Worm (Caenorhabditis elegans) whole organism, late embryonic: ENCODE data around the gene C29F7.3.

Experiments
- C08G9.2 ChIP-seq: sonication (generic microtip); optimal IDR thresholded peaks from 2 replicates; lab custom pipeline; 2016; ENCODE audit warnings: mild to moderate bottlenecking, missing genetic modification characterization, moderate library complexity, missing compliant biosample characterization
- C38D4.7 ChIP-seq: fragments of 200-800 bp; sonication (Bioruptor generic); optimal IDR thresholded peaks from 2 replicates; lab custom pipeline; 2018; ENCODE audit warnings: mild to moderate bottlenecking, missing genetic modification characterization, moderate library complexity, missing compliant biosample characterization
- F13H6.1 ChIP-seq: sonication (generic microtip); optimal IDR thresholded peaks from 2 replicates; lab custom pipeline; 2016; ENCODE audit warnings: missing genetic modification characterization, missing compliant biosample characterization
- K02D7.2 ChIP-seq: sonication (generic microtip); optimal IDR thresholded peaks from 2 replicates; lab custom pipeline; 2017; ENCODE audit warnings: mild to moderate bottlenecking, missing genetic modification characterization, missing compliant biosample characterization
- K09A11.1 ChIP-seq: sonication (generic microtip); optimal IDR thresholded peaks from 2 replicates; lab custom pipeline; 2017; ENCODE audit warnings: antibody characterized with exemption, mild to moderate bottlenecking, missing genetic modification characterization, missing compliant biosample characterization; ENCODE audit not compliant: insufficient read depth
- T23F11.4 ChIP-seq: fragments of 200-800 bp; sonication (Bioruptor generic); optimal IDR thresholded peaks from 2 replicates; lab custom pipeline; 2018; ENCODE audit warnings: mild to moderate bottlenecking, missing genetic modification characterization, missing compliant biosample characterization
- Y22D7AL.16 ChIP-seq: sonication (generic microtip); optimal IDR thresholded peaks from 2 replicates; lab custom pipeline; 2016; ENCODE audit warnings: missing genetic modification characterization, missing compliant biosample characterization
- ama-1 ChIP-seq: fragments of 150-350 bp; optimal IDR thresholded peaks from 2 replicates; lab custom pipeline; 2014
- ceh-14 ChIP-seq: sonication (generic microtip); optimal IDR thresholded peaks from 2 replicates; lab custom pipeline; 2016; ENCODE audit warnings: missing genotype, missing genetic modification characterization, missing compliant biosample characterization
- ceh-18 ChIP-seq: sonication (generic microtip); optimal IDR thresholded peaks from 2 replicates; lab custom pipeline; 2016; ENCODE audit warnings: missing genetic modification characterization, missing compliant biosample characterization
- ceh-19 ChIP-seq: fragments of 200-800 bp; sonication (Bioruptor generic); optimal IDR thresholded peaks from 2 replicates; lab custom pipeline; 2018; ENCODE audit warnings: mild to moderate bottlenecking, missing genetic modification characterization, missing compliant biosample characterization
- ceh-2 ChIP-seq: sonication (generic microtip); optimal IDR thresholded peaks from 2 replicates; lab custom pipeline; 2016; ENCODE audit warnings: missing genotype, missing genetic modification characterization, missing compliant biosample characterization
- ceh-22 ChIP-seq: sonication (generic microtip); optimal IDR thresholded peaks from 2 replicates; lab custom pipeline; 2017; ENCODE audit warnings: missing biosample characterization, missing genetic modification characterization
- ceh-24 ChIP-seq: sonication (generic microtip); optimal IDR thresholded peaks from 2 replicates; lab custom pipeline; 2016; ENCODE audit warnings: mild to moderate bottlenecking, missing genetic modification characterization, missing compliant biosample characterization
- ceh-34 ChIP-seq: sonication (generic microtip); optimal IDR thresholded peaks from 2 replicates; lab custom pipeline; 2016; ENCODE audit warnings: mild to moderate bottlenecking, missing genetic modification characterization, missing compliant biosample characterization
- ceh-45 ChIP-seq: fragments of 200-800 bp; sonication (Bioruptor generic); IDR thresholded peaks from 2 replicates; pipeline ENCODE4 v1.3.6; 2022; ENCODE audit warnings: missing genetic modification reagents, missing genetic modification characterization, missing compliant biosample characterization
- ceh-6 ChIP-seq: fragments of 200-800 bp; sonication (Bioruptor generic); optimal IDR thresholded peaks from 2 replicates; lab custom pipeline; 2018; ENCODE audit warnings: mild to moderate bottlenecking, missing genetic modification characterization, missing compliant biosample characterization
- ceh-9 ChIP-seq: sonication (generic microtip); optimal IDR thresholded peaks from 2 replicates; lab custom pipeline; 2016; ENCODE audit warnings: mild to moderate bottlenecking, missing genetic modification characterization, inconsistent platforms, missing compliant biosample characterization
- che-1 ChIP-seq: sonication (generic microtip); optimal IDR thresholded peaks from 2 replicates; lab custom pipeline; 2016; ENCODE audit warnings: mild to moderate bottlenecking, missing genetic modification characterization, missing compliant biosample characterization
- elt-2 ChIP-seq: sonication (generic microtip); optimal IDR thresholded peaks from 2 replicates; lab custom pipeline; 2016; ENCODE audit warnings: missing genetic modification reagents, missing genetic modification characterization, missing compliant biosample characterization
- eyg-1 ChIP-seq: sonication (generic microtip); optimal IDR thresholded peaks from 2 replicates; lab custom pipeline; 2016; ENCODE audit warnings: missing genotype, missing genetic modification characterization, missing compliant biosample characterization
- fkh-10 ChIP-seq: fragments of 150-350 bp; optimal IDR thresholded peaks from 2 replicates; lab custom pipeline; 2014; ENCODE audit warnings: missing biosample characterization, missing genetic modification reagents, missing genetic modification characterization
- fkh-6 ChIP-seq: sonication (generic microtip); optimal IDR thresholded peaks from 2 replicates; lab custom pipeline; 2016; ENCODE audit warnings: missing genetic modification characterization, missing compliant biosample characterization
- gmeb-2 ChIP-seq: sonication (generic microtip); optimal IDR thresholded peaks from 2 replicates; lab custom pipeline; 2016; ENCODE audit warnings: missing genetic modification characterization, inconsistent platforms, missing compliant biosample characterization
- hlh-13 ChIP-seq: fragments of 200-800 bp; sonication (Bioruptor generic); optimal IDR thresholded peaks from 2 replicates; lab custom pipeline; 2018; ENCODE audit warnings: mild to moderate bottlenecking, missing genetic modification characterization, missing compliant biosample characterization
- hlh-30 ChIP-seq: sonication (generic microtip); optimal IDR thresholded peaks from 2 replicates; lab custom pipeline; 2017; ENCODE audit warnings: antibody characterized with exemption, missing genetic modification characterization, missing compliant biosample characterization; ENCODE audit not compliant: insufficient read depth
- hlh-6 ChIP-seq: sonication (generic microtip); optimal IDR thresholded peaks from 2 replicates; lab custom pipeline; 2016; ENCODE audit warnings: missing genotype, missing genetic modification characterization, missing compliant biosample characterization
- hlh-8 ChIP-seq: sonication (generic microtip); optimal IDR thresholded peaks from 2 replicates; lab custom pipeline; 2016; ENCODE audit warnings: missing genotype, missing genetic modification characterization, missing compliant biosample characterization
- lin-11 ChIP-seq: fragments of 200-800 bp; sonication (Bioruptor generic); optimal IDR thresholded peaks from 2 replicates; lab custom pipeline; 2018; ENCODE audit warnings: mild to moderate bottlenecking, missing genetic modification characterization, missing compliant biosample characterization
- madf-2 ChIP-seq: sonication (generic microtip); optimal IDR thresholded peaks from 2 replicates; lab custom pipeline; 2017; ENCODE audit warnings: missing genetic modification characterization, missing compliant biosample characterization
- mec-3 ChIP-seq: sonication (generic microtip); optimal IDR thresholded peaks from 2 replicates; lab custom pipeline; 2016; ENCODE audit warnings: borderline replicate concordance, missing genetic modification characterization, missing compliant biosample characterization
- nfya-1 ChIP-seq: sonication (generic microtip); optimal IDR thresholded peaks from 2 replicates; lab custom pipeline; 2017; ENCODE audit warnings: missing genetic modification characterization, mild to moderate bottlenecking, missing compliant biosample characterization, antibody characterized with exemption, moderate library complexity
- nhr-11 ChIP-seq: fragments of 150-350 bp; optimal IDR thresholded peaks from 2 replicates; lab custom pipeline; 2014; ENCODE audit warnings: missing biosample characterization, missing genetic modification characterization
- nhr-232 ChIP-seq: sonication (generic microtip); optimal IDR thresholded peaks from 2 replicates; lab custom pipeline; 2016; ENCODE audit warnings: missing genetic modification characterization, missing compliant biosample characterization
- npax-4 ChIP-seq: sonication (generic microtip); optimal IDR thresholded peaks from 2 replicates; lab custom pipeline; 2016; ENCODE audit warnings: missing genetic modification characterization, missing compliant biosample characterization
- odd-2 ChIP-seq: sonication (generic microtip); optimal IDR thresholded peaks from 2 replicates; lab custom pipeline; 2017; ENCODE audit warnings: antibody characterized with exemption, mild to moderate bottlenecking, missing genetic modification characterization, missing compliant biosample characterization
- pat-9 ChIP-seq: fragments of 200-800 bp; sonication (Bioruptor generic); optimal IDR thresholded peaks from 2 replicates; lab custom pipeline; 2018; ENCODE audit warnings: mild to moderate bottlenecking, missing genetic modification characterization, moderate library complexity, missing compliant biosample characterization
- pax-1 ChIP-seq: fragments of 150-350 bp; optimal IDR thresholded peaks from 2 replicates; lab custom pipeline; 2014; ENCODE audit warnings: missing biosample characterization, missing genetic modification characterization
- pha-2 ChIP-seq: sonication (generic microtip); optimal IDR thresholded peaks from 2 replicates; lab custom pipeline; 2017; ENCODE audit warnings: mild to moderate bottlenecking, missing genetic modification characterization, missing compliant biosample characterization
- pha-4 ChIP-seq: fragments of 150-350 bp; optimal IDR thresholded peaks from 2 replicates; lab custom pipeline; 2018; ENCODE audit warnings: missing biosample characterization, missing genetic modification reagents, missing genetic modification characterization
- ref-2 ChIP-seq: sonication (generic microtip); optimal IDR thresholded peaks from 2 replicates; lab custom pipeline; 2016; ENCODE audit warnings: missing genetic modification characterization, missing compliant biosample characterization
- rnt-1 ChIP-seq: sonication (generic microtip); optimal IDR thresholded peaks from 2 replicates; lab custom pipeline; 2016; ENCODE audit warnings: missing genetic modification characterization, missing compliant biosample characterization
- sdc-2 ChIP-seq: sonication (generic microtip); optimal IDR thresholded peaks from 2 replicates; lab custom pipeline; 2016; ENCODE audit warnings: missing genotype, missing genetic modification characterization, missing compliant biosample characterization
- sox-2 ChIP-seq: fragments of 200-800 bp; sonication (Bioruptor generic); IDR thresholded peaks from 2 replicates; pipeline ENCODE4 v1.3.6; 2022; ENCODE audit warnings: missing genetic modification reagents, missing genetic modification characterization, missing compliant biosample characterization
- sox-4 ChIP-seq: sonication (generic microtip); optimal IDR thresholded peaks from 2 replicates; lab custom pipeline; 2017; ENCODE audit warnings: mild to moderate bottlenecking, missing genetic modification characterization, inconsistent platforms, missing compliant biosample characterization
- syd-9 ChIP-seq: sonication (generic microtip); optimal IDR thresholded peaks from 2 replicates; lab custom pipeline; 2016; ENCODE audit warnings: mild to moderate bottlenecking, missing genetic modification characterization, moderate library complexity, missing compliant biosample characterization
- tbx-7 ChIP-seq: sonication (generic microtip); optimal IDR thresholded peaks from 2 replicates; lab custom pipeline; 2016; ENCODE audit warnings: missing genotype, missing genetic modification characterization, missing compliant biosample characterization
- unc-42 ChIP-seq: sonication (generic microtip); optimal IDR thresholded peaks from 2 replicates; lab custom pipeline; 2016; ENCODE audit warnings: missing genotype, missing genetic modification characterization, missing compliant biosample characterization
- unc-55 ChIP-seq: sonication (generic microtip); optimal IDR thresholded peaks from 2 replicates; lab custom pipeline; 2017; ENCODE audit warnings: missing biosample characterization, missing genetic modification reagents, missing genetic modification characterization
- unc-86 ChIP-seq: sonication (generic microtip); optimal IDR thresholded peaks from 2 replicates; lab custom pipeline; 2016; ENCODE audit warnings: missing genetic modification characterization, missing compliant biosample characterization
- ztf-16 ChIP-seq: sonication (generic microtip); optimal IDR thresholded peaks from 2 replicates; lab custom pipeline; 2017; ENCODE audit warnings: missing genetic modification characterization, missing compliant biosample characterization

The C29F7.3 gene

DNA sequence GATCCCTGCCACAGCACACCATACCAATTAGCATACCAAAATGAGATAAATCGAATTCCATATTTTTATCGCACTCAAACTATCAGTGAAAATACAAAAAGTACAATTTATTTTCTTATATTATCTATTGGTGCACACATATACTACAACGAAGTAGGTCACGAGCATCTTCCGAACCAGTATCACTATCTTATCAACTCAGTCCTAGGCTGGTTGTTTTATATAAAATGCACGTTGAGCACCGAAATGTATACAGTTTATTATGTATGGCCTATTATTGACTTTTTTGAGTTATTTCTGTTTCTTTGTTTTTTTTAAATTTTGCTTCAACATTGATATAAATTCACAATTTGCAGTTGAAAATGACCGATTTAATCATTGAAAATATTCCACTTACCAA lies 4.0 kb downstream of the C29F7.3 start, which contains the start of gene C29F7.2:
C29F7.2 (plus strand) TSS at position 357 of the 400 bp plus-strand sequence.
- TF ChIP-seq nfya-1 (no peak), elt-2 (tag; lab: Kevin White, UChicago) (peak; percentile 75)

DNA sequence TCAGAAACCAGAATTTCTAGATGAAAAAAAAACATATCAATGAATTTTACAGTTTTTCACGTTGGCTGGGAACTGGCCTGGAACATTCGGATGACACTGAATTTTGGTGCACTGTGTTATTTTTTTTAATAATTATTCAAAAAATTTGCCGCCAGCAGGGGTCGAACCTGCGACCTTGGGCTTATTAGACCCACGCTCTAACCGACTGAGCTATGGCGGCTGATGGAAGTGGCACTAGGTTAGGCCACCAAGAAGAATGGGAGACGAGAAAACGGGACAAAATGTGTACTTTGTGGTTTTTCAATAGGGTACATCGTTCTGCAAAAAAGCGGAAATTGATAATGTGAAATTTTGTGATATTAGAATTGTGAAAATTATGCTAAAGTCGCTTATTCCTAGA lies 4.8 kb downstream of the C29F7.3 start:
- TF ChIP-seq nhr-11 (no peak), ceh-19 (GFP tag; lab: Kevin White, UChicago) (peak; percentile 30), lin-11 (peak; percentile 32), ceh-22 (tag; lab: Kevin White, UChicago) (no peak), pat-9 (tag; lab: Kevin White, UChicago) (peak; percentile 19), hlh-6 (tag; lab: Kevin White, UChicago) (no peak), ref-2 (tag; lab: Kevin White, UChicago) (no peak), unc-55 (no peak), npax-4 (no peak), T23F11.4 (GFP tag; lab: Kevin White, UChicago) (no peak), pax-1 (tag; lab: Kevin White, UChicago) (no peak), ceh-45 (GFP tag; lab: Robert Waterston, UW) (no peak), ama-1 (lab: Kevin White, UChicago) (no peak), hlh-13 (peak; percentile 37), hlh-30 (tag; lab: Kevin White, UChicago) (no peak), ceh-34 (tag; lab: Kevin White, UChicago) (peak; percentile 26), F13H6.1 (tag; lab: Kevin White, UChicago) (no peak), che-1 (peak; percentile 61), madf-2 (tag; lab: Kevin White, UChicago) (no peak), rnt-1 (tag; lab: Kevin White, UChicago) (no peak), sdc-2 (peak; percentile 50), sox-4 (tag; lab: Kevin White, UChicago) (peak; percentile 59), elt-2 (tag; lab: Kevin White, UChicago) (peak; percentile 43), ztf-16 (tag; lab: Kevin White, UChicago) (no peak), hlh-8 (no peak), mec-3 (no peak), tbx-7 (tag; lab: Kevin White, UChicago) (no peak), ceh-18 (peak; percentile 11), C08G9.2 (tag; lab: Kevin White, UChicago) (no peak), unc-86 (tag; lab: Kevin White, UChicago) (no peak), K02D7.2 (tag; lab: Kevin White, UChicago) (peak; percentile 53), pha-2 (peak; percentile 32), K09A11.1 (tag; lab: Kevin White, UChicago) (no peak), odd-2 (tag; lab: Kevin White, UChicago) (no peak), unc-42 (tag; lab: Kevin White, UChicago) (no peak), C38D4.7 (GFP tag; lab: Kevin White, UChicago) (peak; percentile 12), nhr-232 (tag; lab: Kevin White, UChicago) (no peak), pha-4 (tag; lab: Kevin White, UChicago) (no peak), sox-2 (GFP tag; lab: Robert Waterston, UW) (no peak), ceh-6 (peak; percentile 46), syd-9 (tag; lab: Kevin White, UChicago) (no peak), ceh-24 (tag; lab: Kevin White, UChicago) (no peak), nfya-1 (peak; percentile 21), ceh-2 (tag; lab: Kevin White, UChicago) (peak; percentile 21), fkh-10 (GFP tag; lab: Kevin White, UChicago) (no peak), eyg-1 (tag; lab: Kevin White, UChicago) (no peak), ceh-9 (tag; lab: Kevin White, UChicago) (no peak), ceh-14 (tag; lab: Kevin White, UChicago) (peak; percentile 20), fkh-6 (no peak), Y22D7AL.16 (tag; lab: Kevin White, UChicago) (peak; percentile 21), gmeb-2 (peak; percentile 64)
